Worm (Caenorhabditis elegans): Measurements from ENCODE around the gene frm-5.1.

frm-5.1 gene

ce11 chrIV:48780-49179 lies at the start of gene frm-5.1:
frm-5.1 (minus strand) TSS chrIV:48880.
- TF ChIP-seq elt-3 (tag; optimal IDR thresholded peaks at IDR 0.05) (no peak), nhr-23 (tag; optimal IDR thresholded peaks at IDR 0.05) (no peak), C34F6.9 (tag; optimal IDR thresholded peaks at IDR 0.05) (no peak), ama-1 (optimal IDR thresholded peaks at IDR 0.05) (no peak), nhr-11 (tag; optimal IDR thresholded peaks at IDR 0.05) (no peak), lin-13 (GFP tag; optimal IDR thresholded peaks at IDR 0.05) (no peak), ZK546.5 (tag; optimal IDR thresholded peaks at IDR 0.05) (no peak), lin-39 (tag; optimal IDR thresholded peaks at IDR 0.05) (no peak), ceh-82 (tag; optimal IDR thresholded peaks at IDR 0.05) (no peak), dmd-4 (tag; optimal IDR thresholded peaks at IDR 0.05) (no peak), unc-62 (GFP tag; optimal IDR thresholded peaks at IDR 0.05) (no peak), ztf-11 (tag; optimal IDR thresholded peaks at IDR 0.05) (no peak), sma-3 (GFP tag; optimal IDR thresholded peaks at IDR 0.05) (no peak), Y55F3AM.14 (GFP tag; optimal IDR thresholded peaks at IDR 0.05) (no peak), snpc-4 (tag; optimal IDR thresholded peaks at IDR 0.05) (no peak), zag-1 (tag; optimal IDR thresholded peaks at IDR 0.05) (no peak), aly-2 (tag; optimal IDR thresholded peaks at IDR 0.05) (no peak), unc-55 (GFP tag; optimal IDR thresholded peaks at IDR 0.05) (no peak)

- TF ChIP-seq alr-1 (tag; optimal IDR thresholded peaks at IDR 0.05) (no peak), gmeb-1 (tag; optimal IDR thresholded peaks at IDR 0.05) (no peak), sem-4 (tag; optimal IDR thresholded peaks at IDR 0.05) (no peak), nhr-237 (tag; optimal IDR thresholded peaks at IDR 0.05) (no peak), mab-5 (tag; optimal IDR thresholded peaks at IDR 0.05) (no peak)
Measured at ce11 chrIV:97681-98080, 49.0 kb upstream of the frm-5.1 start.

- TF ChIP-seq lsy-2 (tag; optimal IDR thresholded peaks at IDR 0.05) = no peak
- TF ChIP-seq crh-2 (tag; optimal IDR thresholded peaks at IDR 0.05) = no peak
- no peak for TF ChIP-seq snpc-4 (tag; optimal IDR thresholded peaks at IDR 0.05)
- TF ChIP-seq R02D3.7 (tag; optimal IDR thresholded peaks at IDR 0.05) = no peak
- no peak for TF ChIP-seq ztf-4 (tag; optimal IDR thresholded peaks at IDR 0.05)
- TF ChIP-seq mbf-1 (tag; optimal IDR thresholded peaks at IDR 0.05) = no peak
- no peak for TF ChIP-seq gmeb-1 (tag; optimal IDR thresholded peaks at IDR 0.05)
- no peak for TF ChIP-seq ztf-1 (GFP tag; conservative IDR thresholded peaks at IDR 0.05)
- no peak for TF ChIP-seq nhr-10 (tag; optimal IDR thresholded peaks at IDR 0.05)
- no peak for TF ChIP-seq nhr-77 (tag; optimal IDR thresholded peaks at IDR 0.05)
- no peak for TF ChIP-seq nhr-237 (tag; optimal IDR thresholded peaks at IDR 0.05)
- no peak for TF ChIP-seq mdl-1 (tag; optimal IDR thresholded peaks at IDR 0.05)
- TF ChIP-seq F13H6.1 (tag; optimal IDR thresholded peaks at IDR 0.05) = no peak
- no peak for TF ChIP-seq sem-4 (tag; optimal IDR thresholded peaks at IDR 0.05)
Measured at ce11 chrIV:91680-92079, 43.0 kb upstream of the frm-5.1 start, which contains the start of gene tpa-1. tpa-1 (plus strand) TSS chrIV:91980.

ce11 chrIV:89991-90390 lies 41.3 kb upstream of the frm-5.1 start, which contains the start of gene scl-23:
scl-23 (minus strand) TSS chrIV:90091.
- TF ChIP-seq mab-5 (tag; optimal IDR thresholded peaks at IDR 0.05) (no peak), fos-1 (tag; optimal IDR thresholded peaks at IDR 0.05) (peak; percentile 30), peb-1 (tag; optimal IDR thresholded peaks at IDR 0.05) (no peak)

ce11 chrIV:86744-87143 lies 38.1 kb upstream of the frm-5.1 start:
- TF ChIP-seq R02D3.7 (tag; optimal IDR thresholded peaks at IDR 0.05) (no peak), nhr-129 (tag; optimal IDR thresholded peaks at IDR 0.05) (no peak), mab-5 (tag; optimal IDR thresholded peaks at IDR 0.05) (no peak), nhr-12 (tag; optimal IDR thresholded peaks at IDR 0.05) (no peak), dmd-4 (tag; optimal IDR thresholded peaks at IDR 0.05) (no peak)

ce11 chrIV:82309-82708 lies 33.6 kb upstream of the frm-5.1 start:
- TF ChIP-seq ceh-16 (tag; optimal IDR thresholded peaks at IDR 0.05) (no peak), C34F6.9 (tag; optimal IDR thresholded peaks at IDR 0.05) (no peak), mbf-1 (tag; optimal IDR thresholded peaks at IDR 0.05) (no peak), nhr-25 (tag; optimal IDR thresholded peaks at IDR 0.05) (no peak), sma-3 (GFP tag; optimal IDR thresholded peaks at IDR 0.05) (no peak), ama-1 (optimal IDR thresholded peaks at IDR 0.05) (no peak), blmp-1 (tag; optimal IDR thresholded peaks at IDR 0.05; ENCODE audit: insufficient read depth) (no peak), elt-1 (tag; optimal IDR thresholded peaks at IDR 0.05) (no peak), mab-5 (tag; optimal IDR thresholded peaks at IDR 0.05) (no peak), peb-1 (tag; optimal IDR thresholded peaks at IDR 0.05) (no peak), lin-11 (tag; optimal IDR thresholded peaks at IDR 0.05) (no peak), unc-39 (tag; optimal IDR thresholded peaks at IDR 0.05) (no peak), R02D3.7 (tag; optimal IDR thresholded peaks at IDR 0.05) (no peak), F13H6.1 (tag; optimal IDR thresholded peaks at IDR 0.05) (no peak), nhr-11 (tag; optimal IDR thresholded peaks at IDR 0.05) (no peak), nhr-23 (tag; optimal IDR thresholded peaks at IDR 0.05) (no peak)
